Worm (Caenorhabditis elegans): ENCODE results near the gene fipp-1.

Gene fipp-1

ce11 chrV:4346799-4347198 is 24.8 kb upstream of the fipp-1 start, which contains the start of gene mcm-7 (continued):
- TF ChIP-seq ceh-28 (tag; optimal IDR thresholded peaks at IDR 0.05) (no peak), R02D3.7 (tag; optimal IDR thresholded peaks at IDR 0.05) (no peak), nhr-6 (tag; optimal IDR thresholded peaks at IDR 0.05) (peak; percentile 70), Y48G9A.11 (GFP tag; IDR thresholded peaks at IDR 0.05) (no peak), jun-1 (tag; optimal IDR thresholded peaks at IDR 0.05) (no peak), lim-7 (GFP tag; IDR thresholded peaks at IDR 0.05) (no peak), nhr-77 (tag; optimal IDR thresholded peaks at IDR 0.05) (no peak), daf-16 (GFP tag; optimal IDR thresholded peaks at IDR 0.05) (no peak), daf-16 (tag; optimal IDR thresholded peaks at IDR 0.05) (no peak)

- TF ChIP-seq F26F4.8 (GFP tag; conservative IDR thresholded peaks at IDR 0.05) = no peak
These were observed 15.5 kb upstream of the fipp-1 start for ce11 chrV:4356047-4356612.

DNA sequence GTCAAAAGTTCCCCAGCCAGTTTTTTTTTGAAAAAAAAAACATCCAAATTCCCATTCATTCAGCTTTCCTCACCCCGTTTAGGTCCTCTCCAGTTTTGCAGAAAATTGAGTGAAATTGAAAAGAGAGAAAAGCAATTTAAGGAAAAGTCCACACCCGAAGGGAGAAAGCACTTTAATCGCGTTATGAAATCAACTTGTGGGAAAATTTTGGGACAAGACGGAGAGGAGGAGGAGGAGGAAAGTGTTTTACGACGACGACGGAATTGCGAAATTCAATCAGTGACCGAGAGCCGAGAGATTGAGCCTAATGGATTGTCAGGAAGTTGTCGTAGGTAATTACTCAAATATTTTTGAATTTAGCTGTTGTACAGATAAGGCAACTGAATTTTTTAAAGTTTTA is 14.2 kb upstream of the fipp-1 start:
- TF ChIP-seq lsy-2 (tag; optimal IDR thresholded peaks at IDR 0.05) (peak in 1 of 2 experiments; percentile 39), sdz-12 (GFP tag; optimal IDR thresholded peaks at IDR 0.05) (no peak), ces-1 (GFP tag; optimal IDR thresholded peaks at IDR 0.05) (peak; percentile 56), mdl-1 (tag; optimal IDR thresholded peaks at IDR 0.05) (no peak), duxl-1 (tag; optimal IDR thresholded peaks at IDR 0.05; ENCODE audit: poor library complexity) (no peak), unc-130 (GFP tag; optimal IDR thresholded peaks at IDR 0.05) (no peak)

- TF ChIP-seq unc-62 (GFP tag; optimal IDR thresholded peaks at IDR 0.05 in 1 of 2) (peak in 1 of 2 experiments; percentile 5), unc-62 (tag; optimal IDR thresholded peaks at IDR 0.05) (no peak), ztf-7 (tag; optimal IDR thresholded peaks at IDR 0.05) (no peak)
These were observed 12.5 kb upstream of the fipp-1 start for ce11 chrV:4359127-4359526.

- TF ChIP-seq dmd-6 (GFP tag; IDR thresholded peaks at IDR 0.05) (peak; percentile 20; the same call in 1 of the 2 replicates), unc-62 (GFP tag; optimal IDR thresholded peaks at IDR 0.05 in 1 of 2) (peak in 1 of 2 experiments; percentile 88), unc-62 (tag; optimal IDR thresholded peaks at IDR 0.05) (no peak), F49E8.2 (tag; optimal IDR thresholded peaks at IDR 0.05; ENCODE audit: borderline replicate concordance) (no peak)
These were observed 11.6 kb upstream of the fipp-1 start for ce11 chrV:4360018-4360417.

ce11 chrV:4361505-4361904 is 10.1 kb upstream of the fipp-1 start, which contains the start of gene F32D1.3:
Gene F32D1.3 (minus strand): TSS chrV:4361569.
- TF ChIP-seq madf-9 (GFP tag; conservative IDR thresholded peaks at IDR 0.05) (no peak), mdl-1 (tag; optimal IDR thresholded peaks at IDR 0.05) (peak in 1 of 2 experiments; percentile 14), nhr-28 (tag; optimal IDR thresholded peaks at IDR 0.05) (peak; percentile 1), unc-62 (GFP tag; optimal IDR thresholded peaks at IDR 0.05 in 1 of 2) (peak in 1 of 2 experiments; percentile 83), unc-62 (tag; optimal IDR thresholded peaks at IDR 0.05) (no peak)

DNA sequence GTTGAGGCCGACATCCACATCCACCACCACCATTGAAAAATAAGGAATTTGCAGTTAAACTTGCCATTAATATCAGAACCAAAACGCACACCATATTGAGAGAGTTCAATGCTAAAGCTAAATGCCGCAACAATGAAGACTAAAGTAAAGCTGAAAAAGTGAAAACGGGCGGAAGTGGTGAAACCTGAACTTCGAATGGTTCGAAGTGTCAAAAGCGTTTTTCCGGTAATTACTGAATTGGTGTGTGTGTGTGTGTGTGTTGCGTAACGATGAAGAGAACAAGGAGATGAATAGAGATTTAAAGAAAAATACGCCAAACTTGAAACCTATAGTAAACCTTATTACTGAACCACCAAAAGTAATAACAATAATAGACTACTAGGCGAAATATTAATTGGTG is 7.1 kb upstream of the fipp-1 start, which contains the start of gene grl-13:
Gene grl-13, minus strand, starts transcription at position 101 of the 400 bp plus-strand sequence.
- peak in 1 of 2 experiments; percentile 30 for TF ChIP-seq unc-62 (GFP tag; optimal IDR thresholded peaks at IDR 0.05 in 1 of 2)
- no peak for TF ChIP-seq unc-62 (tag; optimal IDR thresholded peaks at IDR 0.05)
- TF ChIP-seq ceh-82 (tag; optimal IDR thresholded peaks at IDR 0.05) = no peak
- TF ChIP-seq vab-7 (GFP tag; IDR thresholded peaks at IDR 0.05) = no peak

ce11 chrV:4366440-4366839 is 5.2 kb upstream of the fipp-1 start, which contains the start of gene F32D1.11:
Gene F32D1.11 (minus strand): TSS chrV:4366540.
- no peak for TF ChIP-seq pqm-1 (tag; optimal IDR thresholded peaks at IDR 0.05)
- TF ChIP-seq nhr-10 (tag; optimal IDR thresholded peaks at IDR 0.05) = no peak
- TF ChIP-seq lin-15B (tag; optimal IDR thresholded peaks at IDR 0.05) = no peak
- no peak for TF ChIP-seq Y105C5A.15 (GFP tag; IDR thresholded peaks at IDR 0.05)
- no peak for TF ChIP-seq D1046.2 (GFP tag; IDR thresholded peaks at IDR 0.05)
- TF ChIP-seq nhr-6 (tag; optimal IDR thresholded peaks at IDR 0.05) = no peak
- TF ChIP-seq R02D3.7 (tag; optimal IDR thresholded peaks at IDR 0.05) = no peak
- TF ChIP-seq ZK546.5 (tag; optimal IDR thresholded peaks at IDR 0.05) = no peak
- no peak for TF ChIP-seq unc-62 (GFP tag; optimal IDR thresholded peaks at IDR 0.05 in 1 of 2)
- TF ChIP-seq unc-62 (tag; optimal IDR thresholded peaks at IDR 0.05) = no peak
- TF ChIP-seq tag-97 (GFP tag; IDR thresholded peaks at IDR 0.05) = no peak
- no peak for TF ChIP-seq ceh-28 (tag; optimal IDR thresholded peaks at IDR 0.05)
- no peak for TF ChIP-seq madf-5 (GFP tag; IDR thresholded peaks at IDR 0.05)
- TF ChIP-seq lir-3 (tag; optimal IDR thresholded peaks at IDR 0.05) = no peak
- no peak for TF ChIP-seq rbr-2 (tag; optimal IDR thresholded peaks at IDR 0.05)
- TF ChIP-seq nhr-41 (GFP tag; IDR thresholded peaks at IDR 0.05) = no peak
- no peak for TF ChIP-seq pha-4 (GFP tag; IDR thresholded peaks at IDR 0.05)
- no peak for TF ChIP-seq pha-4 (tag; optimal IDR thresholded peaks at IDR 0.05)

Data from whole organism, L4 larva.